Worm (Caenorhabditis elegans) whole organism, L2 larva: ENCODE results near the gene F58F12.1.

Experiments used
- aly-2 ChIP-seq: fragments of 150-350 bp; optimal IDR thresholded peaks from 2 replicates; lab custom pipeline; 2014; ENCODE audit warnings: missing biosample characterization, missing genetic modification characterization
- elt-3 ChIP-seq: sonication (generic microtip); optimal IDR thresholded peaks from 2 replicates; lab custom pipeline; 2017; ENCODE audit warnings: missing biosample characterization, missing genetic modification characterization
- nhr-237 ChIP-seq: fragments of 150-350 bp; optimal IDR thresholded peaks from 2 replicates; lab custom pipeline; 2014; ENCODE audit warnings: missing biosample characterization, missing genetic modification characterization
- unc-62 ChIP-seq: fragments of 150-350 bp; optimal IDR thresholded peaks from 2 replicates; lab custom pipeline; 2014; ENCODE audit warnings: missing biosample characterization, missing genetic modification reagents, missing genetic modification characterization
- ztf-4 ChIP-seq: fragments of 150-350 bp; optimal IDR thresholded peaks from 2 replicates; lab custom pipeline; 2014; ENCODE audit warnings: missing biosample characterization, missing genetic modification characterization

ce11 chrII:6342455-6342854 is 41.0 kb upstream of the F58F12.1 start:
- TF ChIP-seq aly-2 (no peak), unc-62 (GFP tag; lab: Kevin White, UChicago) (no peak), ztf-4 (tag; lab: Kevin White, UChicago) (no peak), elt-3 (tag; lab: Kevin White, UChicago) (no peak), nhr-237 (tag; lab: Kevin White, UChicago) (no peak)
